Worm (Caenorhabditis elegans): Measurements from ENCODE around the gene C04H5.1.

C04H5.1 gene

ce11 chrII:14510162-14510561 lies 23.9 kb upstream of the C04H5.1 start:
- no peak for TF ChIP-seq nhr-43 (tag; optimal IDR thresholded peaks at IDR 0.05; ENCODE audit: poor library complexity, severe bottlenecking)
- no peak for TF ChIP-seq mdl-1 (tag; optimal IDR thresholded peaks at IDR 0.05)
- TF ChIP-seq R02D3.7 (tag; optimal IDR thresholded peaks at IDR 0.05): no peak
- TF ChIP-seq nhr-237 (tag; optimal IDR thresholded peaks at IDR 0.05): no peak
- TF ChIP-seq elt-2 (tag; optimal IDR thresholded peaks at IDR 0.05): peak; percentile 54

ce11 chrII:14511189-14511588 lies 22.9 kb upstream of the C04H5.1 start, which contains the start of gene K10H10.13:
K10H10.13 (minus strand) TSS chrII:14511289.
- TF ChIP-seq daf-12 (tag; optimal IDR thresholded peaks at IDR 0.05) (no peak), unc-39 (tag; optimal IDR thresholded peaks at IDR 0.05) (no peak), tbx-2 (tag; optimal IDR thresholded peaks at IDR 0.05) (no peak), fkh-10 (GFP tag; optimal IDR thresholded peaks at IDR 0.05) (no peak), ZK546.5 (tag; optimal IDR thresholded peaks at IDR 0.05) (no peak), aly-2 (tag; optimal IDR thresholded peaks at IDR 0.05) (no peak), mdl-1 (tag; optimal IDR thresholded peaks at IDR 0.05) (no peak), nhr-23 (tag; optimal IDR thresholded peaks at IDR 0.05) (no peak), skn-1 (tag; optimal IDR thresholded peaks at IDR 0.05) (no peak), nhr-77 (tag; optimal IDR thresholded peaks at IDR 0.05) (no peak)

ce11 chrII:14515017-14515416 lies 19.1 kb upstream of the C04H5.1 start, which contains the start of gene K10H10.9:
K10H10.9 (minus strand) TSS chrII:14515117.
- TF ChIP-seq unc-62 (GFP tag; optimal IDR thresholded peaks at IDR 0.05) (no peak), nhr-12 (tag; optimal IDR thresholded peaks at IDR 0.05) (no peak), ztf-11 (tag; optimal IDR thresholded peaks at IDR 0.05) (no peak)

- TF ChIP-seq fos-1 (tag; optimal IDR thresholded peaks at IDR 0.05): no peak
- no peak for TF ChIP-seq pqm-1 (tag; optimal IDR thresholded peaks at IDR 0.05)
- no peak for TF ChIP-seq egl-27 (tag; optimal IDR thresholded peaks at IDR 0.05)
Observed at ce11 chrII:14522037-14522436, 12.1 kb upstream of the C04H5.1 start, which contains the start of gene btb-19. btb-19 (minus strand) TSS chrII:14522137.

- no peak for TF ChIP-seq pqm-1 (tag; optimal IDR thresholded peaks at IDR 0.05)
- TF ChIP-seq ceh-82 (tag; optimal IDR thresholded peaks at IDR 0.05): no peak
- TF ChIP-seq egl-5 (tag; optimal IDR thresholded peaks at IDR 0.05): no peak
Observed at ce11 chrII:14523070-14523572, 11.0 kb upstream of the C04H5.1 start, which contains the start of gene btb-20. btb-20 (minus strand) TSS chrII:14523522.

ce11 chrII:14523645-14524223 lies 10.4 kb upstream of the C04H5.1 start, which contains the start of gene pot-2:
pot-2 (plus strand) TSS chrII:14524173.
- TF ChIP-seq nhr-43 (tag; optimal IDR thresholded peaks at IDR 0.05; ENCODE audit: poor library complexity, severe bottlenecking) (no peak), fkh-10 (GFP tag; optimal IDR thresholded peaks at IDR 0.05) (no peak), unc-39 (tag; optimal IDR thresholded peaks at IDR 0.05) (no peak), R02D3.7 (tag; optimal IDR thresholded peaks at IDR 0.05) (no peak), ZK546.5 (tag; optimal IDR thresholded peaks at IDR 0.05) (no peak), nhr-237 (tag; optimal IDR thresholded peaks at IDR 0.05) (no peak), fkh-2 (tag; optimal IDR thresholded peaks at IDR 0.05) (no peak), skn-1 (tag; optimal IDR thresholded peaks at IDR 0.05) (no peak), nhr-25 (tag; optimal IDR thresholded peaks at IDR 0.05) (no peak), aly-2 (tag; optimal IDR thresholded peaks at IDR 0.05) (no peak)

- TF ChIP-seq ztf-11 (tag; optimal IDR thresholded peaks at IDR 0.05) (no peak), ama-1 (optimal IDR thresholded peaks at IDR 0.05) (no peak), nhr-12 (tag; optimal IDR thresholded peaks at IDR 0.05) (no peak), skn-1 (tag; optimal IDR thresholded peaks at IDR 0.05) (no peak), zag-1 (tag; optimal IDR thresholded peaks at IDR 0.05) (no peak)
Observed at ce11 chrII:14525013-14525412, 9.1 kb upstream of the C04H5.1 start, which contains the start of gene F57C2.4. F57C2.4 (plus strand) TSS chrII:14525313.

- TF ChIP-seq egl-5 (tag; optimal IDR thresholded peaks at IDR 0.05): no peak
- TF ChIP-seq lsy-12 (tag; optimal IDR thresholded peaks at IDR 0.05): no peak
- no peak for TF ChIP-seq pha-4 (tag; optimal IDR thresholded peaks at IDR 0.05)
- TF ChIP-seq egl-27 (tag; optimal IDR thresholded peaks at IDR 0.05): no peak
- no peak for TF ChIP-seq nfya-1 (tag; optimal IDR thresholded peaks at IDR 0.05; ENCODE audit: insufficient read depth)
- TF ChIP-seq ceh-82 (tag; optimal IDR thresholded peaks at IDR 0.05): no peak
- no peak for TF ChIP-seq ZK546.5 (tag; optimal IDR thresholded peaks at IDR 0.05)
- TF ChIP-seq mdl-1 (tag; optimal IDR thresholded peaks at IDR 0.05): no peak
- TF ChIP-seq ztf-11 (tag; optimal IDR thresholded peaks at IDR 0.05): no peak
- no peak for TF ChIP-seq lin-39 (tag; optimal IDR thresholded peaks at IDR 0.05)
- no peak for TF ChIP-seq nhr-67 (tag; optimal IDR thresholded peaks at IDR 0.05)
- no peak for TF ChIP-seq ceh-16 (tag; optimal IDR thresholded peaks at IDR 0.05)
- no peak for TF ChIP-seq fkh-10 (GFP tag; optimal IDR thresholded peaks at IDR 0.05)
- no peak for TF ChIP-seq mml-1 (tag; optimal IDR thresholded peaks at IDR 0.05)
- no peak for TF ChIP-seq nhr-77 (tag; optimal IDR thresholded peaks at IDR 0.05)
Observed at ce11 chrII:14527104-14527503, 7.0 kb upstream of the C04H5.1 start.
